Worm (Caenorhabditis elegans) whole organism, dauer: Measurements from ENCODE around the gene sars-2.
"Not testable (repeated sequence)": the region's sequence is repeated elsewhere in the genome, so short reads cannot be mapped to it uniquely, and the experiment has no call there.

ENCODE experiments used
- unc-62 ChIP-seq: sonication (generic microtip); optimal IDR thresholded peaks from 2 replicates; lab custom pipeline; 2017; ENCODE audit warnings: missing biosample characterization, missing genetic modification reagents, missing genetic modification characterization

Gene sars-2

DNA sequence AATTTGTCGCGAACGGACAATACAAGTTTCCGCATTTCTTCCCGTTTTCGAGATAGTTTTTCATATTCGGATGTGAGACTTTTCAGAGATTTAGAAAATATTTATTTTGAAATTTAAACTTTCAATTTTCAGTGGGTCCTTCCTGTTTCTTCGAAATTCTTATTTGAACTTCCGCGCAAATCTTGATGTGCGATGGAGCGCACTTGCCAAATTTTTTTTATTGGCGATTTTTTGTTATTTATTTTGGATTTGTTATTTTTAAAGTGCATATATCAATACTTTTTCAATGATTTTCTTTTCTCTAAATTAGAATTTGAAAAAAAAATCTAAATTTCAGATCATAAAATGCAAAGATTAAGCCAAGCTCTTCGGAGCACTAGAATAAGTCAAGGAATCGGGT lies at the start of gene sars-2:
Gene sars-2 (plus strand): TSS at position 341 of the 400 bp plus-strand sequence.
- no peak for TF ChIP-seq unc-62 (GFP tag; lab: Kevin White, UChicago)

ce11 chrIV:4316813-4317408 lies 40.5 kb upstream of the sars-2 start, which contains the start of gene Y24D9B.1:
Gene Y24D9B.1, plus strand, starts transcription at chrIV:4317358.
- TF ChIP-seq unc-62 (GFP tag; lab: Kevin White, UChicago): no peak

- TF ChIP-seq unc-62 (GFP tag; lab: Kevin White, UChicago): no peak
Measured at ce11 chrIV:4317638-4318037, 39.8 kb upstream of the sars-2 start.

DNA sequence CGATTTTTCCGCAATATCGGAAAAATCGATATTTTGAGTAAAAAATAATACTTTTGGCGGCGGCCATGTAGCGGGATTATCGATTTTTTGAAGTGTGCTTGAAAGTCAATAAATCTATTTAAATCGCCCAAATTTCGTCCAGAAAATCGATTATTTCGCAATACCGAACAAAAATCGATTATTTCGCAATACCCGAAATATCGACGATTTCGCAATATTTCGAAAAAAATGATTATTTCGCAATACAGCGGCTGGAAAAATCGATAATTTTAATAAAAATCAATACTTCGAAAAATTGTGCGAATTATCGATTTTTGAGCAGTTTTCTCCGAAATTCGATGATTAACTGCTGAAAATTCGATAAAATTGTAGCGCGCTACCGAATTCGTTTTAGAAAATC lies 39.4 kb upstream of the sars-2 start:
- TF ChIP-seq unc-62 (GFP tag; lab: Kevin White, UChicago): no peak

DNA sequence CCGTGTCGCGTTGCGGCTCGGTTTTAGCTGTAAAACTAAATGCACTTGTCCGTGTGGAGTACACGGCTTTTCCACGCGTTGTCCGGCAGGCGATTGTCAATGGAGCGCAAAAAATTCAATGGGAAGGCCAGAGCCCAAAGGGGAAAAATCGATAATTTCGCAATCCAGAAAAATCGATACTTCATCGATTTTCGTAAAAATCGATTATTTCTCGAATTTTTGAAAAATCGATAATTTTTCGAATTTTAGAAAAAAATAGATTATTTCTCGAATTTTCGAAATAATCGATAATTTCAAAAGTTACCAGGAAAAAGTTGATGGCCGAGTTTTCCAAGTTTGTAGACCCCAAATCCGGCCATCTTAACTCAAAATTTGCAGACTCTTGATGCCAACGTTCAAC lies 38.0 kb upstream of the sars-2 start:
- no peak for TF ChIP-seq unc-62 (GFP tag; lab: Kevin White, UChicago)

ce11 chrIV:4326445-4326844 lies 31.0 kb upstream of the sars-2 start, which contains the start of gene trpl-2:
Gene trpl-2, plus strand, starts transcription at chrIV:4326654.
- no peak for TF ChIP-seq unc-62 (GFP tag; lab: Kevin White, UChicago)

ce11 chrIV:4336139-4336851 lies 21.1 kb upstream of the sars-2 start, which contains the start of the genes W03B1.3 and oac-51:
Gene W03B1.3, minus strand, starts transcription at chrIV:4336239.
Gene oac-51, plus strand, starts transcription at chrIV:4336801.
- no peak for TF ChIP-seq unc-62 (GFP tag; lab: Kevin White, UChicago)

- TF ChIP-seq unc-62 (GFP tag; lab: Kevin White, UChicago): no peak
Measured at ce11 chrIV:4338217-4338616, 19.2 kb upstream of the sars-2 start.

DNA sequence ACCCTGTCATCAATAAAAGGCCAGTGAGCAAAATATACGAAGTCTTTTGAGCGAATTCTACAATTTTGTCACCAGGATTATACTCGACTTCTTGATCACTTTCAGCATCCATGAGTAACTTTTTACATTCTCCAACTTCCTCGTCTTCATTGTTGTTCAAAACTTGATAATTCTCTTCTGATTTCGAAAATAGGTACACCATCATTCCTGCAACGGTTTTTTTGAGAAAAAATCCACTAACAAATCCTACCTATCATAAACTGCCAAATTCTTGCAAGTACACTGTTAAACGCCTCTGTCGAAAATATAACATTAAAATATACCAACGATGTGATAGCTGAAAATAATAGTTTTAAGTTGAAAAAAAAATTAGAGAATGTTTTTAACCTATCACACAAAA lies 12.6 kb upstream of the sars-2 start:
- TF ChIP-seq unc-62 (GFP tag; lab: Kevin White, UChicago): no peak

DNA sequence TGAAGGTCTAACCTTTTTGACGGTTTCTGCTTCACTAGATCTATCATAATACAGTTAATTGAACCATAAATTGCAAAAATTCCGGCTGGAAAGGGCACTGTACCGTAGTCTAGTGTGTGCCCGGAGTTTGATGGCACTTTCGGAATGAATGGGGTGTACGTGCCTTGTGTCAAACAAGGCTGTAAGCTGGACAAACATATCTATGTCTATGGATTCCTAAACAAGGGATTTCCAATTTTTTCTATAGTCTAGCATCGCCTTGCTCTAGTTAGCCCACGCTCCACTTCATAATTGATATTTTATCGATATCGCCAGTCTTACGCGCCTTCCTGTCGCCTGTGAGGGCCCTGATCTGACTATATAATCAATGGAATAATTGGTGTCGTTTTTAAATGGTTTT lies 10.9 kb upstream of the sars-2 start, which contains the start of gene oac-52:
Gene oac-52 (minus strand): TSS at position 101 of the 400 bp plus-strand sequence.
- TF ChIP-seq unc-62 (GFP tag; lab: Kevin White, UChicago): no peak

DNA sequence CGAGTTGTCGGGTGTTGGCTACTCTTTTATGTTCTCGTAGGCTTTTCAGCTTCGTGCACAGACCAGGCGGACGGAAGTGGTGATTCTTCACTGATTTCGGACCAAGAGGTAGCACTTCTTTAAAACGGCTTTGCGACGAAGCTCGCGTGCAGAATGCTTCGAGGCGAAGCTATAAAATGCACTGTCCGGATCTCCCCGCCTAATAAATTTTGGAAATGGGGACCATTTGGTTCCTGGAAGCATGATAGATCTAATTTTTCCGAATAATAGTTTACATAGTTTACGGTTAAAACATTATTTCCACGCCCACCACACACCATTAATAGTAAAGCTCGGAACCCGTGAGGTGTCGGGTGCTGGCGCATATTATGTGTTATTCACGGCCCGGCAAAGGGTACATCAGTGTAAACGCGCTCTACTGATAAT lies 9.8 kb upstream of the sars-2 start:
- no peak for TF ChIP-seq unc-62 (GFP tag; lab: Kevin White, UChicago)

ce11 chrIV:4348146-4348545 lies 9.3 kb upstream of the sars-2 start, which contains the start of gene W03B1.5:
Gene W03B1.5, plus strand, starts transcription at chrIV:4348446.
- TF ChIP-seq unc-62 (GFP tag; lab: Kevin White, UChicago): not testable (repeated sequence)

ce11 chrIV:4356879-4357278 lies 557 bp upstream of the sars-2 start, which contains the start of gene W03B1.9:
Gene W03B1.9, minus strand, starts transcription at chrIV:4356979.
- no peak for TF ChIP-seq unc-62 (GFP tag; lab: Kevin White, UChicago)

DNA sequence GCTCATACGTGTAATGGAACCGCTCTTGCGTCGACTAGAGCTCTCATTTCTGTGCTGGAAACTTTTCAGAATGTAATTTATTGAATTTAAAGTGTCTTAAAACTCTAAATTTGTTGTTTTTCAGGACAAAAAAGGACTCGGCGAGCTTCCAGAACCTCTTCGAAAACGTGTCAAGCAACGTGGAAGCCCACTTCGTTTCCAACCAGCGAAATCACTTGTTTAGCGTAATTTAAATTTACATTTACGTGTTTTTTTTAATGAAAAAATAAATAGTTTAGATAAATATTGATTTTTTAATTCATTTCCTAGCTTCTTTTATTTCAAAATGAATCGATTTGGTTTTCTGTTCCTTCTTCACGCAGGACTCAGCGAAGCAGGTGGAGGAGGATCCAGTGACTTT lies 2.2 kb downstream of the sars-2 start, which contains the start of gene F55F10.3:
Gene F55F10.3 (plus strand): TSS at position 301 of the 400 bp plus-strand sequence.
- no peak for TF ChIP-seq unc-62 (GFP tag; lab: Kevin White, UChicago)

DNA sequence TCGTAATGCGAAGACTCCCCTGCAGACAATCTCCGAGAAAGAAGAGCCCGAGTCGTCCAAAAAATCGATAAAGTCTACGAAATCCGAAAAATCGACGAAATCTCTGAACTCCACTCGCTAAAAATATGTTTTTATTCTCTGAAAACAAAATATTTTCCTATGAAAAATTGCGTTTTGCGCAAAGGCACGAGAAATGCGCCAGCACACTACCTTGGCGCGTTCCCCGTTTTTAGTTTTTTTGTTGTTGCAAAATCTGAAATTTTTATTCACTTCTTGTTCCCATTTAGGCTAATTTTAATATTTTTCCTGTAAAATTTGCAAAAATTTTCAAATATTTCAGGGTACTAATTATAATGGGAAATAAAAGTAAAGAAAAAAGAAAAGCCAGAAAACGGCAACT lies 3.1 kb downstream of the sars-2 start, which contains the start of gene F55F10.1:
Gene F55F10.1 (plus strand): TSS at position 341 of the 400 bp plus-strand sequence.
- no peak for TF ChIP-seq unc-62 (GFP tag; lab: Kevin White, UChicago)

DNA sequence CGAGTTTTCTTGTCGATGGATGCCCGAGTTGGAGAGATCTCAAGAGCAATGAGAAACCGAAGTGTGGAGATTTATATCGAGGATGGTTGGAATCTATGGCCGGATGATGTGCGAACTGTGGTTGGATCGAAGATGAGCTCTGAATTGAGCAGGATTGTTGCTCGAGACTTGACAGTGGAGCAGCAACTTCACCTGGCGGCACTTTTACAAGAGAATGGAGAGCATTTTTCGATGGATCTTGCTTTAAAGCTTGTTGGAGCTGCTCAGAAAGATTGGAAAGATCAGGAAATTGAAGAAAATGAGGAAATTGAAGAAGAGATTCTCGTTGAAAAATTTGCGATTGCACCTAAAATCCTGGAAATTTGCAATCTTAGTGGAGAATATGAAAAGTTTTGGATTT lies 11.7 kb downstream of the sars-2 start:
- no peak for TF ChIP-seq unc-62 (GFP tag; lab: Kevin White, UChicago)
